Worm (Caenorhabditis elegans) whole organism, young adult: ENCODE results near the gene ZK686.3.

Experiments
- Y79H2A.3 ChIP-seq: fragments of 200-800 bp; sonication (Bioruptor generic); conservative IDR thresholded peaks from 2 replicates; pipeline ENCODE4 v1.3.6; 2022; ENCODE audit warnings: missing genetic modification reagents, missing genetic modification characterization, missing compliant biosample characterization
- ama-1 ChIP-seq, 3 experiments: fragments of 150-350 bp in 1 of 3; sonication (generic microtip) in 2 of 3; optimal IDR thresholded peaks; 2 replicates each; lab custom pipeline; 2014 to 2018; ENCODE audit warnings: missing biosample characterization in 2 of 3, missing genetic modification characterization in 2 of 3, missing genetic modification reagents in 2 of 3
- ceh-91 ChIP-seq: fragments of 200-800 bp; sonication (Bioruptor generic); IDR thresholded peaks from 2 replicates; pipeline ENCODE4 v1.3.6; 2022; ENCODE audit warnings: missing genetic modification reagents, missing genetic modification characterization, missing compliant biosample characterization
- die-1 ChIP-seq: sonication (generic microtip); optimal IDR thresholded peaks from 2 replicates; lab custom pipeline; 2016; ENCODE audit warnings: missing genotype, mild to moderate bottlenecking, missing genetic modification characterization, missing compliant biosample characterization
- lag-1 ChIP-seq: fragments of 200-800 bp; sonication (Bioruptor generic); IDR thresholded peaks from 2 replicates; pipeline ENCODE4 v1.3.6; 2022; ENCODE audit warnings: missing genetic modification reagents, missing genetic modification characterization, missing compliant biosample characterization
- madf-3 ChIP-seq: fragments of 200-800 bp; sonication (Bioruptor generic); IDR thresholded peaks from 2 replicates; pipeline ENCODE4 v1.3.6; 2022; ENCODE audit warnings: missing genetic modification reagents, missing genetic modification characterization, missing compliant biosample characterization
- nfya-1 ChIP-seq: sonication (generic microtip); optimal IDR thresholded peaks from 2 replicates; lab custom pipeline; 2017; ENCODE audit warnings: antibody characterized with exemption, missing compliant biosample characterization, missing genetic modification characterization, borderline replicate concordance; ENCODE audit not compliant: insufficient read depth
- unc-62 ChIP-seq: fragments of 150-350 bp; optimal IDR thresholded peaks from 2 replicates; lab custom pipeline; 2014; ENCODE audit warnings: missing biosample characterization, missing genetic modification reagents, missing genetic modification characterization
- ztf-25 ChIP-seq: fragments of 200-800 bp; sonication (Bioruptor generic); IDR thresholded peaks from 2 replicates; pipeline ENCODE4 v1.3.6; 2022; ENCODE audit warnings: missing genetic modification reagents, missing genetic modification characterization, missing compliant biosample characterization

ce11 chrIII:7729534-7730061, 39.3 kb downstream of the ZK686.3 start, which contains the start of gene ZK112.4:
- TF ChIP-seq ceh-91 = no peak
- no peak for TF ChIP-seq lag-1
- TF ChIP-seq ama-1 (optimal IDR thresholded peaks at IDR 0.05; lab: Kevin White, UChicago) = no peak
- TF ChIP-seq ama-1 (GFP tag; optimal IDR thresholded peaks at IDR 0.05; lab: Kevin White, UChicago) = no peak
- no peak for TF ChIP-seq unc-62 (GFP tag; lab: Kevin White, UChicago)
- TF ChIP-seq die-1 (tag; lab: Kevin White, UChicago) = no peak
- TF ChIP-seq nfya-1 (tag; lab: Kevin White, UChicago) = no peak
- TF ChIP-seq ztf-25 (GFP tag; lab: Robert Waterston, UW) = no peak
- no peak for TF ChIP-seq Y79H2A.3 (GFP tag; lab: Robert Waterston, UW)
- no peak for TF ChIP-seq madf-3 (GFP tag; lab: Robert Waterston, UW)
